Fruit fly (Drosophila melanogaster) Kc167 (cell line): Measurements from ENCODE around the gene alpha-Est2.

ENCODE experiments used
- Myc ChIP-seq: fragments of >200 bp; optimal IDR thresholded peaks from 2 replicates; lab custom pipeline; 2017; ENCODE audit warnings: missing external identifiers
- Sin3A ChIP-seq: fragments of >200 bp; optimal IDR thresholded peaks from 2 replicates; lab custom pipeline; 2018; ENCODE audit warnings: missing external identifiers
- h ChIP-seq: fragments of >200 bp; optimal IDR thresholded peaks from 3 replicates; lab custom pipeline; 2018; ENCODE audit warnings: missing external identifiers
- insv ChIP-seq: fragments of >200 bp; optimal IDR thresholded peaks from 3 replicates; lab custom pipeline; 2018; ENCODE audit warnings: missing external identifiers
- psq ChIP-seq: fragments of >200 bp; optimal IDR thresholded peaks from 2 replicates; lab custom pipeline; 2017; ENCODE audit warnings: missing external identifiers
- ttk ChIP-seq: sonication (Bioruptor generic); optimal IDR thresholded peaks from 2 replicates; lab custom pipeline; 2017; ENCODE audit warnings: missing external identifiers

The alpha-Est2 gene

DNA sequence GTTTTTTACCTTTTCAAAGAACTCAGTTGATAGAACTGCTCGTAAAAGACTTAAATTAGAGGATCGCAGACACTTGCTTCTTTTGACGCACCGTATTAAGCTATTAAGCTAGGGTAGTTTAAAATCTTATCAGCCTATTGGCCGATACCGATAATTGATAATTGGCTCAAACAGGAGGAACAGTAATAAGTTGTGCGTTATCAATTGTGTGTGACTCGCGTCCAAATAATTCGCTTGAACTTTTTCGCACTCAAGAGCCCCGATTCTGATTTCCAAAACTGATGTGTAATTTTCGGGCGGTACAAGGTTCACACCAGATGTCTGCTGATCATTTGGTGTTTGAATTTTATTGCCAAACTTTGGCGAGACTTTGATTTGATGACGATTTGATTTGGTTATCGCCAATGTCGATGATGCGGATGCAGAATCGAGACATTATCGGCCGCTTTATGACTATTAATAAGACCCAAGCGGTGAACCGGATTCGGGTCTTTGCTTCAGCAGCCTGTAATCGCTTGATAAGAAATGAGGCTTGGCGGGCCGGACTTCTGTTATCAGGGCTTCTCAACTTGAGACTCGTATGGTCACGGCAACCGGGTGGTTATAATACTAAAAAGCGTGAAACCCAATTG is 27.3 kb upstream of the alpha-Est2 start:
- TF ChIP-seq ttk: no peak
- no peak for TF ChIP-seq Sin3A (lab: Kevin White, UChicago)
- TF ChIP-seq psq (lab: Kevin White, UChicago): no peak
- no peak for TF ChIP-seq h (lab: Kevin White, UChicago)
- TF ChIP-seq insv (lab: Kevin White, UChicago): no peak
- TF ChIP-seq Myc (lab: Kevin White, UChicago): no peak

DNA sequence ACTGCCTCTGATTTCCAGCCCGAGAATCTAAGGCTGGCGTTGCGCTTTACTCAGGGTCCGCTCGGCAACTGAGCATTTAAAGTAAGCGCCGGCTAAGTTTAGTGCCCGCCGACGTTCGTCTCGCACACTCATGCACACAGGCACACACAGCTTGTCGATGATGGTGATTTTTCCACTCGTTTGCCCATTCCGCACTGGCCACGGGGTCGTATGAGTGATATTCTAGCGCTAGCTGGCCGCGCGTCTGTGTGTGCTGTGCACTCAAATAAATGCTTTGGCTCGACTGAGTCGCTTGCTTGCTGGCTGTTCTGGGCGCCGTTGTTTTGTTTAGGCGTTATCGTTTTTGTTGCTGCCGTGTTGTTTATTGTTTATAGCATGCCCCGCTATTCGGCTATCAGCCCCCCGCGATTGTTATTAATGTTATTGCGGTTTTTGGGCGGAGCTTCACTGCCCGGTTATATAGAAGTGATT is 26.0 kb upstream of the alpha-Est2 start, which contains the start of gene alpha-Est8:
Gene alpha-Est8 (minus strand): TSS at position 72 of the 471 bp plus-strand sequence.
- no peak for TF ChIP-seq insv (lab: Kevin White, UChicago)
- TF ChIP-seq ttk: no peak
- no peak for TF ChIP-seq Myc (lab: Kevin White, UChicago)
- no peak for TF ChIP-seq Sin3A (lab: Kevin White, UChicago)
- TF ChIP-seq psq (lab: Kevin White, UChicago): no peak
- TF ChIP-seq h (lab: Kevin White, UChicago): no peak

DNA sequence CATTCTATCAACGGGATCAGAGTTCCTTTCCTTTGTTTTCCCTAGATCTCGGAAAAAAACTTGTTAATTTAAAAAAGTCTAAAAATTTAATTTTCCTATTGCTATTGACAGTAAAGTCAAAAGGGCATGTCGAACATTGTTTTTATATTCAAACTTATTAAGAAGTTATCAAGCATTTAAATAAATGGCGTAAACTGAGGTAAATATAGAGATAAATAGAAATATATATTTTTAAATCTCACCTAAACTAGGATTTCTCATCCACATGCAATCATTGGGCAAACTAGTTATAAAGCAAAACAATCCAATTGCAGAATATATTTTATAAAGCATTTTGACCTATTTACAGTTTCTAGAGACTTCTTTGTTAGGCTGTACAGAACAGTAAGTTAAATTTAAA is 22.3 kb upstream of the alpha-Est2 start, which contains the start of gene Ubc84D:
Gene Ubc84D (minus strand): TSS at position 101 of the 400 bp plus-strand sequence.
- no peak for TF ChIP-seq Myc (lab: Kevin White, UChicago)
- TF ChIP-seq h (lab: Kevin White, UChicago): no peak
- TF ChIP-seq Sin3A (lab: Kevin White, UChicago): no peak
- no peak for TF ChIP-seq psq (lab: Kevin White, UChicago)
- TF ChIP-seq ttk: no peak
- TF ChIP-seq insv (lab: Kevin White, UChicago): no peak

DNA sequence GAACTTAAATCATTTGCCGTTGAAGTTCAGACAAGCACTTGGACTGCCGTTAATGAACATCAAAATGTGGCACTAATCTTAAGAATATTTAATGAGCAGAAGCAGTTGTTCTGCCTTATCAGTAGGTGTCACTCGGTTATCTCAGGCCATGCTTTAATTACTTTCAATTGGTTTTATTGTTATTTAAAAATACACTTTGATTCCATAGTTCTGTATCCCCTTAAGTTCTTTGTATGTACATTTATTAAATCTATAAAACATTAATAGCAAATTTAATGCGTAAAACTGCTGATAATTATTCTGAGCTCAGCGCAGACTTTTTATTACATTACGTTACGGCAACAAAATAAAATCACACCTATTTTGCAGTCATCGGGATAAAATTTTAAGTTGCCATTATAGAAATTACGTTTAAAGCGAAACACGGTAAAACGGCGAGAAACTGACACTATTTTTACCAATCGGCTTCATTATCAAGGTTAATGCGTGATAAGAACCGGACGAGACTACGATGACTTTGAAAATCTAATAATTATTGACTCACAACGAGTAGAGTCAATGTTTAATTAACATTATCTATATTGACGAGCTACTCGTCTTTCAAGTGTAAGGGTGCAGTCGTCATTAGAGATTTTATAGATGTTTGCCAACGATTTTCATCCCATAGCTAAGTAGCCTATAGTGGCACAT is 19.2 kb upstream of the alpha-Est2 start:
- TF ChIP-seq Myc (lab: Kevin White, UChicago): no peak
- no peak for TF ChIP-seq h (lab: Kevin White, UChicago)
- no peak for TF ChIP-seq Sin3A (lab: Kevin White, UChicago)
- TF ChIP-seq ttk: no peak
- no peak for TF ChIP-seq psq (lab: Kevin White, UChicago)
- no peak for TF ChIP-seq insv (lab: Kevin White, UChicago)

DNA sequence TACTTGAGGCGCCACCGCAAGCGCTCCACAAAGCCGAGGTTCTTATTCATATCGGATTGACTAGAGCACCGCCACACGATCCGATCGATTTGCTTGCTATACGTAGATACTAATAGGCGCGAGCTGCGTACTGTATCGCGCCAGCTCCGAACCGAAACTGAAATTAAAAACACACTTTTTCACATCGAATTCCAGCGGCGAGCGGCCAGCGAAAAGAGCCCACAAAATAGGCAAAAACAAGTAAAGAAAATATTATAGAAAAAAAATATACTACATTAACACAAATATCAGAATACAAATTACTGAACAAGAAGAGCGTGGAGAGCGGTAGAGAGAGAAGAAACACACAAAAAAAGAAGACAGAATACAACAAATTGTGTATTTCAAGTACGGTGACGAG is 18.0 kb upstream of the alpha-Est2 start, which contains the start of gene alpha-Est7:
Gene alpha-Est7 (minus strand): TSS at position 160 of the 400 bp plus-strand sequence.
- TF ChIP-seq Sin3A (lab: Kevin White, UChicago) (no peak), h (lab: Kevin White, UChicago) (no peak), insv (lab: Kevin White, UChicago) (no peak), psq (lab: Kevin White, UChicago) (no peak), ttk (no peak), Myc (lab: Kevin White, UChicago) (no peak)

DNA sequence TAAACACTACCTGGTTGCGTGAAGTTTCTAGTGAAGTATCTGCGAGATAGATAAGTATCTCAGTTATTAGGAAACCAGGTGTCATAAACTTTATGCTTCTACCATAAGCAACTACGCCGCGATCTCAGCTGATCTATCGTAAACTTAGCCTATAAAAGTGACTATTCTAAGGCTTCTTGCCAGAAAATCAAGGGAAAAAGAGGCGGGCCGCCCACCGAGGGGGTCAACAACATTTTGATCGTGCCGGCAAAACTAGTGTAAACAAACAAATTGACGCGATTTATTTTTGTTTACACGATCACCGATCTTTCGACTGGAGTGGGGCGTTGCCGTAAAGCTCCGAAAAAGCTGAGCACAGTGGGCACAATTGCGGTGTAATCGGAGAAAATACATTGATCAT is 17.4 kb upstream of the alpha-Est2 start:
- TF ChIP-seq psq (lab: Kevin White, UChicago) (no peak), Sin3A (lab: Kevin White, UChicago) (no peak), ttk (no peak), Myc (lab: Kevin White, UChicago) (no peak), insv (lab: Kevin White, UChicago) (no peak), h (lab: Kevin White, UChicago) (no peak)

DNA sequence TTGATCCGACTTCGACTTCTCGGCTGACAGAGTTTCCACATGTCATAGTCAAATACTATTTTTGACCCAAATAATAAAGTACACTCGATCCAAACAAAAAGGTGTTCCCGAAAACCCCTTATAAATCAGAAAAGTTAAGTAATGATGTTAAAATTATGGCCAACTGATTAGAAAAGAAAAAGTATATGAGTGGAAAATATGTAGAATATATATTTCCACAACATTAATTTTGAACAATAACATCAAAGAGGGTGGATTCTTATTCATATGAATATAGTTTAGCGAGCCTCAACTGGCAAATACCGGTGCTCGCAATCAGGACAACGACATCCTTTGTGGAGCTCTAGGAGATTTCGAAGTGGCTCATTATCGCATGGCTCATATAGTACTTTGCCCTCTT is 12.9 kb upstream of the alpha-Est2 start, which contains the start of gene alpha-Est6:
Gene alpha-Est6 (minus strand): TSS at position 101 of the 400 bp plus-strand sequence.
- TF ChIP-seq Sin3A (lab: Kevin White, UChicago): no peak
- TF ChIP-seq insv (lab: Kevin White, UChicago): no peak

DNA sequence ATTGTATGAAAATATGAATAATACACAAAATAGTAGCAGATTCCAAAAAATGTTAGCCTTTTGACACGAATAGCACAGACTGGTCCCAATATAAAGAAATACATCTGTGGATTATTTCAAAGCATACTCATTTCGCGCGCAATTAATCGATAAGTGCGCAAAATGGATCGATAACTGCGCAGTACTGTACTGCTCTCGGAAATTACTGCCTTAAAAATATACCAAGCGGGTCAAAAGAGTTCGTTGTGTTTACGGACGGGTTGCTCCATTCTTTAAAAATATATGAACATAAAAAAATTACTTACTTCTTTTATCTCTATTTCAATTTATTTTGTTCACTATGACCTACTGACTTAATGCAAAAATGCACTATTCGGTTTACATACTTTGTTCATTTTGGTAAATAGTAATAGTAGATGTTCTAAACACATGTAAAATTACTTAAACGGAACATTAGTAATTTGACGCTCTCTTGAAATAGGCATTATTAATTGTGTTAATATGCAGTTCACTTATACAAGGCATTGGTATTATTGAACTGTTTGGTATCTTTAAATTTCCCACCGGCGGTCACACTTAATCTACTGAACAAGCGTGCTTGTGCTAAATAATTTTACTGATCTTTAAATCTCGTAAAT is 11.3 kb upstream of the alpha-Est2 start, which contains the start of the genes Rtnl2 and alphaTub84D:
Gene Rtnl2 (minus strand): TSS at position 58 of the 638 bp plus-strand sequence.
Gene alphaTub84D (plus strand): TSS at position 570 of the 638 bp plus-strand sequence.
- no peak for TF ChIP-seq insv (lab: Kevin White, UChicago)
- no peak for TF ChIP-seq psq (lab: Kevin White, UChicago)
- no peak for TF ChIP-seq Sin3A (lab: Kevin White, UChicago)
- TF ChIP-seq h (lab: Kevin White, UChicago): no peak
- no peak for TF ChIP-seq ttk
- no peak for TF ChIP-seq Myc (lab: Kevin White, UChicago)

DNA sequence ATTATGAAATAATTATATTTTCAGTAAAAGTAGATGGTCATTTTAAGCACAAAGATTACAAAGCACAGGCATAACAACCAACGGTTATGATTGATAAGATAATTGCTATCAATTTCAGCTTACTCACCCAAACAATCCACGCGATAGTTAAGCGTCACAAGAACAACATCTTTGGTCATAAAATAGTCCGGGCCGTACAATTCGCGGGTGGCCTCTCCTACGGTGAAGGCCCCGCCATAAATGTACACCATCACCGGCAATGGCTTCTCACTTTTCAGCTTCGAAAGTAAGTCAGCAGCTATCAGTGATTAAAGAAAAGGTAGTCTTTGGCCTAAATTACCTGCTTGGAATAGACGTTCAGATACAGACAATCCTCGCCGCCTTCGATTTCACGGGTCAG is 6.0 kb upstream of the alpha-Est2 start:
- TF ChIP-seq psq (lab: Kevin White, UChicago) (no peak), h (lab: Kevin White, UChicago) (no peak), Myc (lab: Kevin White, UChicago) (no peak), Sin3A (lab: Kevin White, UChicago) (no peak), insv (lab: Kevin White, UChicago) (no peak), ttk (no peak)

DNA sequence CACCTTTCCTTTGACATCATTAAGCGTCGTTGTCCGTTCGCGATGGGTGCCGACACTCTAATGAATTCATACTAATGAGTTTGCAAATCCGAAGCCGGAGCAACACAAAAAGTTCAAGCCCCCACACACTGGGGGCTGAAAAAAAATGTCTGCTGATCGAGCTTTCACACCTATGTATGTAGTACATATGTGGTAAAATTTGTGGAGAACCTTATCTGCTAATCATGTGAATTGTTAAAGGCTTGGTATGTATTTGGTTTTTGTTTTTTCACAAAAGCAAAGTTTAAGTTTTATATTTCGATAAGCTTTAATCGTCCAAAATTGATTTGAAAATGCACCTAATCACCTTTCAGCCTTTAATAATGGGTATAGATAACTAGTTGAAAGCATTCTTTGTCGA is 5.3 kb upstream of the alpha-Est2 start, which contains the start of gene alpha-Est5:
Gene alpha-Est5 (minus strand): TSS at position 110 of the 400 bp plus-strand sequence.
- TF ChIP-seq Myc (lab: Kevin White, UChicago): no peak
- TF ChIP-seq insv (lab: Kevin White, UChicago): no peak
- TF ChIP-seq Sin3A (lab: Kevin White, UChicago): no peak
- TF ChIP-seq ttk: no peak
- no peak for TF ChIP-seq psq (lab: Kevin White, UChicago)
- TF ChIP-seq h (lab: Kevin White, UChicago): no peak

DNA sequence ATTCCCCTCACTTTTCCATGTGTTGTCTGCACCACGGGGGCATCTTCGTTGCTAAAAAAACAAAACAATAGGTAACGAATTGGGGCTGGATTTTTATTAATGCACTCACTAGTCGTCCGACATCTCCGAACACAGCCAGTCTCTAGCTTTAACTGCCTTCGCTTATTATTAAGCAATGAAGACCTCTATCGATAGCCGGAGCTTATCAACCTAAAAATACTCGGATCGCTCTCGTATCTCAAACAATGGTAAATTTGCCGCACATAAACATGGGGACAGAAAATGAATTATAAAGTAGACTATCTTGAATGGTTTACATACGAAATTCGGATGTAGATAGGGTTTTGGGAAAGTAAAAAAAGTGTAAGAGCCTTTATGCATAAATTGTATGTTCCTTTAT is 3.2 kb upstream of the alpha-Est2 start, which contains the start of gene alpha-Est4:
Gene alpha-Est4 (minus strand): TSS at position 181 of the 400 bp plus-strand sequence.
- TF ChIP-seq Myc (lab: Kevin White, UChicago) (no peak), psq (lab: Kevin White, UChicago) (no peak), h (lab: Kevin White, UChicago) (no peak), Sin3A (lab: Kevin White, UChicago) (no peak), insv (lab: Kevin White, UChicago) (no peak), ttk (no peak)
